Fruit fly (Drosophila melanogaster) whole organism, embryonic: ENCODE measurements around the gene Tg.

Experiments used
- Atf-2 ChIP-seq: fragments of 200-800 bp; sonication (Bioruptor generic); optimal IDR thresholded peaks from 2 replicates; lab custom pipeline; 2016; ENCODE audit warnings: missing biosample characterization, missing genetic modification characterization
- Bteb2 ChIP-seq: fragments of 200-800 bp; sonication (Bioruptor generic); optimal IDR thresholded peaks from 2 replicates; lab custom pipeline; 2016; ENCODE audit warnings: missing biosample characterization, missing genetic modification characterization
- CG10543 ChIP-seq: fragments of 200-800 bp; sonication (Bioruptor generic); optimal IDR thresholded peaks from 3 replicates; lab custom pipeline; 2017; ENCODE audit warnings: missing biosample characterization, mild to moderate bottlenecking, missing genetic modification characterization, moderate library complexity
- CG11696 ChIP-seq: fragments of 200-800 bp; sonication (Bioruptor generic); IDR thresholded peaks from 2 replicates; pipeline ENCODE4 v1.3.6; 2022; ENCODE audit warnings: missing biosample characterization, missing genetic modification characterization
- CG13424 ChIP-seq: fragments of 200-800 bp; sonication (Bioruptor generic); optimal IDR thresholded peaks from 2 replicates; lab custom pipeline; 2019; ENCODE audit warnings: missing biosample characterization, mild to moderate bottlenecking, missing genetic modification characterization, moderate library complexity
- CG13775 ChIP-seq: fragments of 200-800 bp; sonication (Bioruptor generic); optimal IDR thresholded peaks from 3 replicates; lab custom pipeline; 2017; ENCODE audit warnings: missing biosample characterization, mild to moderate bottlenecking, missing genetic modification characterization
- CG15514 ChIP-seq: fragments of 200-800 bp; sonication (Bioruptor generic); optimal IDR thresholded peaks from 3 replicates; lab custom pipeline; 2017; ENCODE audit warnings: missing biosample characterization, missing genetic modification characterization, mild to moderate bottlenecking, moderate library complexity, missing genetic modification reagents
- CG16779 ChIP-seq: fragments of 200-800 bp; sonication (Bioruptor generic); IDR thresholded peaks from 2 replicates; pipeline ENCODE4 v1.3.6; 2022; ENCODE audit warnings: missing biosample characterization, missing genetic modification characterization
- CG18011 ChIP-seq: fragments of 200-800 bp; sonication (Bioruptor generic); optimal IDR thresholded peaks from 2 replicates; lab custom pipeline; 2017; ENCODE audit warnings: missing biosample characterization, missing genetic modification characterization, mild to moderate bottlenecking, moderate library complexity, missing genotype
- CG31224 ChIP-seq: fragments of 200-800 bp; sonication (Bioruptor generic); IDR thresholded peaks from 2 replicates; pipeline ENCODE4 v1.3.6; 2022; ENCODE audit warnings: missing biosample characterization, missing genetic modification characterization
- CG31441 ChIP-seq: fragments of 200-800 bp; sonication (Bioruptor generic); IDR thresholded peaks from 2 replicates; pipeline ENCODE4 v1.3.6; 2022; ENCODE audit warnings: missing biosample characterization, missing genetic modification characterization
- CG33557 ChIP-seq: fragments of 200-800 bp; sonication (Bioruptor generic); optimal IDR thresholded peaks from 2 replicates; lab custom pipeline; 2019; ENCODE audit warnings: missing biosample characterization, mild to moderate bottlenecking, missing genetic modification characterization, moderate library complexity
- CG34376 ChIP-seq: fragments of 200-800 bp; sonication (Bioruptor generic); optimal IDR thresholded peaks from 2 replicates; lab custom pipeline; 2018; ENCODE audit warnings: missing biosample characterization, mild to moderate bottlenecking, missing genetic modification characterization
- CG4360 ChIP-seq: fragments of 200-800 bp; sonication (Bioruptor generic); IDR thresholded peaks from 2 replicates; pipeline ENCODE4 v1.3.6; 2022; ENCODE audit warnings: missing biosample characterization, missing genetic modification characterization
- CG5953 ChIP-seq: fragments of 200-800 bp; sonication (Bioruptor generic); IDR thresholded peaks from 2 replicates; pipeline ENCODE4 v1.3.6; 2022; ENCODE audit warnings: missing biosample characterization, missing genetic modification characterization
- CG8281 ChIP-seq: fragments of 200-800 bp; sonication (Bioruptor generic); optimal IDR thresholded peaks from 2 replicates; lab custom pipeline; 2018; ENCODE audit warnings: missing biosample characterization, mild to moderate bottlenecking, missing genetic modification characterization, moderate library complexity
- CG8388 ChIP-seq: fragments of 200-800 bp; sonication (Bioruptor generic); optimal IDR thresholded peaks from 2 replicates; lab custom pipeline; 2019; ENCODE audit warnings: missing biosample characterization, mild to moderate bottlenecking, missing genetic modification characterization, moderate library complexity
- CG9876 ChIP-seq: fragments of 200-800 bp; sonication (Bioruptor generic); optimal IDR thresholded peaks from 2 replicates; lab custom pipeline; 2016; ENCODE audit warnings: missing biosample characterization, missing genetic modification characterization
- CHES-1-like ChIP-seq: fragments of 200-800 bp; sonication (Bioruptor generic); optimal IDR thresholded peaks from 2 replicates; lab custom pipeline; 2016; ENCODE audit warnings: missing biosample characterization, missing genetic modification characterization
- CrebB ChIP-seq: fragments of 200-800 bp; sonication (Bioruptor generic); optimal IDR thresholded peaks from 3 replicates; lab custom pipeline; 2018; ENCODE audit warnings: missing biosample characterization, mild to moderate bottlenecking, missing genetic modification characterization
- Dbx ChIP-seq: fragments of 200-800 bp; sonication (Bioruptor generic); IDR thresholded peaks from 3 replicates; pipeline ENCODE4 v1.3.6; 2022; ENCODE audit warnings: missing biosample characterization, missing genetic modification characterization
- Dip2 ChIP-seq: fragments of 200-800 bp; sonication (Bioruptor generic); IDR thresholded peaks from 2 replicates; pipeline ENCODE4 v1.3.6; 2022; ENCODE audit warnings: missing biosample characterization, missing genetic modification characterization
- Drgx ChIP-seq: fragments of 200-800 bp; sonication (Bioruptor generic); IDR thresholded peaks from 2 replicates; pipeline ENCODE4 v1.3.6; 2022; ENCODE audit warnings: missing biosample characterization, missing genetic modification characterization
- Fer1 ChIP-seq: fragments of 200-800 bp; sonication (Bioruptor generic); optimal IDR thresholded peaks from 2 replicates; lab custom pipeline; 2017; ENCODE audit warnings: missing biosample characterization, mild to moderate bottlenecking, missing genetic modification characterization
- H15 ChIP-seq: fragments of 200-800 bp; sonication (Bioruptor generic); IDR thresholded peaks from 3 replicates; pipeline ENCODE4 v1.3.6; 2022; ENCODE audit warnings: missing biosample characterization, missing genetic modification characterization
- Hr51 ChIP-seq, 2 experiments: fragments of 200-800 bp; sonication (Bioruptor generic); optimal IDR thresholded peaks; 2 replicates in 1 of 2; 3 replicates in 1 of 2; lab custom pipeline; 2016 to 2018; ENCODE audit warnings: missing biosample characterization in 2 of 2, missing genetic modification characterization in 2 of 2, mild to moderate bottlenecking in 1 of 2, moderate library complexity in 1 of 2
- Jarid2 ChIP-seq: fragments of 200-800 bp; sonication (Bioruptor generic); optimal IDR thresholded peaks from 3 replicates; lab custom pipeline; 2017; ENCODE audit warnings: mild to moderate bottlenecking, missing biosample characterization, missing genetic modification reagents, missing genetic modification characterization
- Meics ChIP-seq: fragments of 200-800 bp; sonication (Bioruptor generic); optimal IDR thresholded peaks from 2 replicates; lab custom pipeline; 2017; ENCODE audit warnings: missing biosample characterization, mild to moderate bottlenecking, missing genetic modification characterization
- Side ChIP-seq: fragments of 200-800 bp; sonication (Bioruptor generic); optimal IDR thresholded peaks from 2 replicates; lab custom pipeline; 2016; ENCODE audit warnings: missing biosample characterization, missing genetic modification characterization
- Sin3A ChIP-seq: fragments of >200 bp; optimal IDR thresholded peaks from 2 replicates; lab custom pipeline; 2018
- Spps ChIP-seq: fragments of 200-800 bp; sonication (Bioruptor generic); optimal IDR thresholded peaks from 2 replicates; lab custom pipeline; 2018; ENCODE audit warnings: missing biosample characterization, mild to moderate bottlenecking, missing genetic modification characterization
- Sry-β ChIP-seq: fragments of 200-800 bp; sonication (Bioruptor generic); optimal IDR thresholded peaks from 2 replicates; lab custom pipeline; 2018; ENCODE audit warnings: missing biosample characterization, mild to moderate bottlenecking, missing genetic modification characterization, moderate library complexity
- Trl ChIP-seq, 3 experiments: fragments of >200 bp in 2 of 3; fragments of 200-800 bp in 1 of 3; sonication (Bioruptor generic) in 1 of 3; optimal IDR thresholded peaks; 2 replicates in 1 of 3; 3 replicates in 2 of 3; lab custom pipeline; 2016 to 2017; ENCODE audit warnings: missing biosample characterization in 1 of 3, missing genetic modification characterization in 1 of 3
- YL-1 ChIP-seq: fragments of 200-800 bp; sonication (Bioruptor generic); optimal IDR thresholded peaks from 3 replicates; lab custom pipeline; 2017; ENCODE audit warnings: missing biosample characterization, mild to moderate bottlenecking, missing genetic modification characterization
- aop ChIP-seq: fragments of 200-800 bp; sonication (Bioruptor generic); IDR thresholded peaks from 2 replicates; pipeline ENCODE4 v1.3.6; 2022; ENCODE audit warnings: missing biosample characterization, missing genetic modification characterization
- bbx ChIP-seq: fragments of 200-800 bp; sonication (Bioruptor generic); IDR thresholded peaks from 2 replicates; pipeline ENCODE4 v1.3.6; 2022; ENCODE audit warnings: missing biosample characterization, missing genetic modification characterization; ENCODE audit not compliant: partially characterized antibody
- bcd ChIP-seq: fragments of 200-800 bp; sonication (Bioruptor generic); optimal IDR thresholded peaks from 2 replicates; lab custom pipeline; 2017; ENCODE audit warnings: missing biosample characterization, mild to moderate bottlenecking, missing genetic modification characterization
- cas ChIP-seq: fragments of 200-800 bp; sonication (Bioruptor generic); IDR thresholded peaks from 2 replicates; pipeline ENCODE4 v1.3.6; 2022; ENCODE audit warnings: missing biosample characterization, missing genetic modification characterization
- crol ChIP-seq: fragments of 200-800 bp; sonication (Bioruptor generic); IDR thresholded peaks from 2 replicates; pipeline ENCODE4 v1.3.6; 2022; ENCODE audit warnings: missing biosample characterization, missing genetic modification characterization
- grn ChIP-seq: fragments of 200-800 bp; sonication (Bioruptor generic); optimal IDR thresholded peaks from 3 replicates; lab custom pipeline; 2017; ENCODE audit warnings: missing biosample characterization, missing genetic modification characterization
- hth ChIP-seq: fragments of >200 bp; optimal IDR thresholded peaks from 2 replicates; lab custom pipeline; 2017; ENCODE audit warnings: inconsistent platforms
- inv ChIP-seq: fragments of 200-800 bp; sonication (Bioruptor generic); IDR thresholded peaks from 2 replicates; pipeline ENCODE4 v1.3.6; 2022; ENCODE audit warnings: missing biosample characterization, missing genetic modification characterization; ENCODE audit not compliant: partially characterized antibody
- kay ChIP-seq: fragments of 200-800 bp; sonication (Bioruptor generic); optimal IDR thresholded peaks from 2 replicates; lab custom pipeline; 2016; ENCODE audit warnings: missing biosample characterization, missing genetic modification characterization
- kni ChIP-seq: fragments of 200-800 bp; sonication (Bioruptor generic); optimal IDR thresholded peaks from 3 replicates; lab custom pipeline; 2017; ENCODE audit warnings: mild to moderate bottlenecking, missing biosample characterization, missing genetic modification reagents, missing genetic modification characterization
- luna ChIP-seq: fragments of 200-800 bp; sonication (Bioruptor generic); optimal IDR thresholded peaks from 2 replicates; lab custom pipeline; 2016; ENCODE audit warnings: missing biosample characterization, missing genetic modification characterization
- maf-S ChIP-seq: fragments of 200-800 bp; sonication (Bioruptor generic); optimal IDR thresholded peaks from 2 replicates; lab custom pipeline; 2016; ENCODE audit warnings: missing biosample characterization, missing genetic modification characterization
- mirr ChIP-seq: fragments of 200-800 bp; sonication (Bioruptor generic); optimal IDR thresholded peaks from 3 replicates; lab custom pipeline; 2018; ENCODE audit warnings: missing biosample characterization, mild to moderate bottlenecking, missing genetic modification characterization
- mld ChIP-seq: fragments of 200-800 bp; sonication (Bioruptor generic); IDR thresholded peaks from 3 replicates; pipeline ENCODE4 v1.3.6; 2022; ENCODE audit warnings: missing biosample characterization, missing genetic modification characterization; ENCODE audit not compliant: partially characterized antibody
- scrt ChIP-seq: fragments of 200-800 bp; sonication (Bioruptor generic); optimal IDR thresholded peaks from 2 replicates; lab custom pipeline; 2018; ENCODE audit warnings: missing biosample characterization, mild to moderate bottlenecking, missing genetic modification characterization, moderate library complexity
- sima ChIP-seq: fragments of 200-800 bp; sonication (Bioruptor generic); optimal IDR thresholded peaks from 2 replicates; lab custom pipeline; 2016; ENCODE audit warnings: missing biosample characterization, missing genetic modification characterization
- sug ChIP-seq: fragments of 200-800 bp; optimal IDR thresholded peaks from 2 replicates; lab custom pipeline; 2019; ENCODE audit warnings: missing biosample characterization, mild to moderate bottlenecking, missing genetic modification characterization, moderate library complexity
- twi ChIP-seq: fragments of 200-800 bp; optimal IDR thresholded peaks from 2 replicates; lab custom pipeline; 2019; ENCODE audit warnings: missing biosample characterization, mild to moderate bottlenecking, missing genetic modification characterization, moderate library complexity

Gene Tg

dm6 chr2L:7998655-7999054, 12.6 kb upstream of the Tg start, which contains the start of gene Sirup (continued):
- TF ChIP-seq CrebB (tag; lab: Kevin White, UChicago) (no peak), CG8388 (GFP tag; lab: Kevin White, UChicago) (no peak), hth (lab: Kevin White, UChicago) (no peak), Bteb2 (GFP tag; lab: Kevin White, UChicago) (no peak), maf-S (GFP tag; lab: Kevin White, UChicago) (no peak), Fer1 (GFP tag; lab: Kevin White, UChicago) (peak; percentile 9), Sry-β (GFP tag; lab: Kevin White, UChicago) (no peak), CG31224 (GFP tag; lab: Robert Waterston, UW) (no peak), CG11696 (no peak), CG31441 (GFP tag; lab: Robert Waterston, UW) (no peak), CG10543 (GFP tag; lab: Kevin White, UChicago) (no peak), sug (tag; lab: Kevin White, UChicago) (no peak), CG13424 (tag; lab: Kevin White, UChicago) (no peak), CG15514 (GFP tag; lab: Kevin White, UChicago) (peak; percentile 80), crol (GFP tag; lab: Robert Waterston, UW) (no peak), CG18011 (GFP tag; lab: Kevin White, UChicago) (no peak), mirr (no peak), CG5953 (GFP tag; lab: Robert Waterston, UW) (no peak), Dbx (GFP tag; lab: Robert Waterston, UW) (no peak), kay (GFP tag; lab: Kevin White, UChicago) (no peak), luna (GFP tag; lab: Kevin White, UChicago) (no peak), Hr51 (GFP tag; optimal IDR thresholded peaks at IDR 0.05; lab: Kevin White, UChicago) (no peak), Meics (no peak), CHES-1-like (GFP tag; lab: Kevin White, UChicago) (peak; percentile 7), grn (GFP tag; lab: Kevin White, UChicago) (no peak), YL-1 (peak; percentile 9), CG8281 (tag; lab: Kevin White, UChicago) (no peak), inv (GFP tag; lab: Robert Waterston, UW) (no peak), CG16779 (GFP tag; lab: Robert Waterston, UW) (no peak), Jarid2 (GFP tag; lab: Kevin White, UChicago) (no peak), bcd (peak; percentile 36), CG33557 (no peak), CG34376 (GFP tag; lab: Kevin White, UChicago) (no peak), aop (GFP tag; lab: Robert Waterston, UW) (no peak), Dip2 (no peak), Sin3A (lab: Kevin White, UChicago) (peak; percentile 55), CG4360 (GFP tag; lab: Robert Waterston, UW) (no peak), CG9876 (GFP tag; lab: Kevin White, UChicago) (no peak), Side (no peak), bbx (GFP tag; lab: Robert Waterston, UW) (peak; percentile 60), Atf-2 (GFP tag; lab: Kevin White, UChicago) (no peak), scrt (GFP tag; lab: Kevin White, UChicago) (no peak), kni (GFP tag; lab: Kevin White, UChicago) (no peak), Drgx (peak; percentile 47), sima (GFP tag; lab: Kevin White, UChicago) (no peak), Trl (optimal IDR thresholded peaks at IDR 0.05; lab: Kevin White, UChicago) (no peak), Trl (GFP tag; optimal IDR thresholded peaks at IDR 0.05; lab: Kevin White, UChicago) (no peak), CG13775 (GFP tag; lab: Kevin White, UChicago) (no peak), Spps (tag; lab: Kevin White, UChicago) (no peak), mld (GFP tag; lab: Robert Waterston, UW) (no peak), cas (GFP tag; lab: Robert Waterston, UW) (no peak), H15 (GFP tag; lab: Robert Waterston, UW) (no peak), twi (tag; lab: Kevin White, UChicago) (peak; percentile 83)
